Worm (Caenorhabditis elegans): ENCODE data around the gene mcm-10.

The mcm-10 gene

ce11 chrIII:11362915-11363314 lies 45.5 kb downstream of the mcm-10 start:
- no peak for TF ChIP-seq unc-62 (GFP tag; optimal IDR thresholded peaks at IDR 0.05)

ce11 chrIII:11366467-11366866 lies 49.1 kb downstream of the mcm-10 start, which contains the start of gene T28D6.3:
T28D6.3 (plus strand) TSS chrIII:11366767.
- no peak for TF ChIP-seq unc-62 (GFP tag; optimal IDR thresholded peaks at IDR 0.05)

ce11 chrIII:11371236-11371635 lies 53.9 kb downstream of the mcm-10 start:
- TF ChIP-seq unc-62 (GFP tag; optimal IDR thresholded peaks at IDR 0.05) = no peak

- no peak for TF ChIP-seq unc-62 (GFP tag; optimal IDR thresholded peaks at IDR 0.05)
Observed at ce11 chrIII:11371688-11372087, 54.3 kb downstream of the mcm-10 start, which contains the start of gene tba-7. tba-7 (minus strand) TSS chrIII:11371788.

ce11 chrIII:11372199-11372938 lies 55.0 kb downstream of the mcm-10 start:
- TF ChIP-seq unc-62 (GFP tag; optimal IDR thresholded peaks at IDR 0.05) = no peak
